Worm (Caenorhabditis elegans): Measurements from ENCODE around the gene nfx-1.
"Not testable (repeated sequence)": the region's sequence is repeated elsewhere in the genome, so short reads cannot be mapped to it uniquely, and the experiment has no call there.

- TF ChIP-seq nhr-12 (tag; optimal IDR thresholded peaks at IDR 0.05); nhr-76 (tag; optimal IDR thresholded peaks at IDR 0.05); unc-62 (GFP tag; optimal IDR thresholded peaks at IDR 0.05); unc-130 (tag; optimal IDR thresholded peaks at IDR 0.05); lin-35 (GFP tag; optimal IDR thresholded peaks at IDR 0.05); snpc-4 (tag; optimal IDR thresholded peaks at IDR 0.05); fkh-10 (GFP tag; optimal IDR thresholded peaks at IDR 0.05); dpl-1 (GFP tag; optimal IDR thresholded peaks at IDR 0.05); egl-27 (tag; optimal IDR thresholded peaks at IDR 0.05); C34B4.2 (tag; optimal IDR thresholded peaks at IDR 0.05); lsy-2 (tag; optimal IDR thresholded peaks at IDR 0.05); lir-3 (tag; optimal IDR thresholded peaks at IDR 0.05; ENCODE audit: poor library complexity): not testable (repeated sequence)
These were observed 37.4 kb upstream of the nfx-1 start for ce11 chrIII:6337730-6338129.
